Worm (Caenorhabditis elegans) whole organism, late embryonic: ENCODE results near the gene C17B7.15.
"Not testable (repeated sequence)": the region's sequence is repeated elsewhere in the genome, so short reads cannot be mapped to it uniquely, and the experiment has no call there.

ENCODE experiments used
- C08G9.2 ChIP-seq: sonication (generic microtip); optimal IDR thresholded peaks from 2 replicates; lab custom pipeline; 2016; ENCODE audit warnings: mild to moderate bottlenecking, missing genetic modification characterization, moderate library complexity, missing compliant biosample characterization
- F13H6.1 ChIP-seq: sonication (generic microtip); optimal IDR thresholded peaks from 2 replicates; lab custom pipeline; 2016; ENCODE audit warnings: missing genetic modification characterization, missing compliant biosample characterization
- K02D7.2 ChIP-seq: sonication (generic microtip); optimal IDR thresholded peaks from 2 replicates; lab custom pipeline; 2017; ENCODE audit warnings: mild to moderate bottlenecking, missing genetic modification characterization, missing compliant biosample characterization
- Y22D7AL.16 ChIP-seq: sonication (generic microtip); optimal IDR thresholded peaks from 2 replicates; lab custom pipeline; 2016; ENCODE audit warnings: missing genetic modification characterization, missing compliant biosample characterization
- ahr-1 ChIP-seq: sonication (generic microtip); optimal IDR thresholded peaks from 2 replicates; lab custom pipeline; 2016; ENCODE audit warnings: missing genetic modification characterization, missing compliant biosample characterization
- ama-1 ChIP-seq: fragments of 150-350 bp; optimal IDR thresholded peaks from 2 replicates; lab custom pipeline; 2014
- ceh-19 ChIP-seq: fragments of 200-800 bp; sonication (Bioruptor generic); optimal IDR thresholded peaks from 2 replicates; lab custom pipeline; 2018; ENCODE audit warnings: mild to moderate bottlenecking, missing genetic modification characterization, missing compliant biosample characterization
- ceh-30 ChIP-seq: fragments of 150-350 bp; optimal IDR thresholded peaks from 2 replicates; lab custom pipeline; 2014; ENCODE audit warnings: missing biosample characterization, missing genetic modification characterization
- ceh-45 ChIP-seq: fragments of 200-800 bp; sonication (Bioruptor generic); IDR thresholded peaks from 2 replicates; pipeline ENCODE4 v1.3.6; 2022; ENCODE audit warnings: missing genetic modification reagents, missing genetic modification characterization, missing compliant biosample characterization
- ceh-48 ChIP-seq: sonication (generic microtip); optimal IDR thresholded peaks from 2 replicates; lab custom pipeline; 2016; ENCODE audit warnings: missing genetic modification characterization, inconsistent platforms, missing compliant biosample characterization
- ceh-6 ChIP-seq: fragments of 200-800 bp; sonication (Bioruptor generic); optimal IDR thresholded peaks from 2 replicates; lab custom pipeline; 2018; ENCODE audit warnings: mild to moderate bottlenecking, missing genetic modification characterization, missing compliant biosample characterization
- che-1 ChIP-seq: sonication (generic microtip); optimal IDR thresholded peaks from 2 replicates; lab custom pipeline; 2016; ENCODE audit warnings: mild to moderate bottlenecking, missing genetic modification characterization, missing compliant biosample characterization
- dmd-4 ChIP-seq: sonication (generic microtip); optimal IDR thresholded peaks from 2 replicates; lab custom pipeline; 2016; ENCODE audit warnings: borderline replicate concordance, missing genetic modification characterization, missing compliant biosample characterization
- dve-1 ChIP-seq: sonication (generic microtip); optimal IDR thresholded peaks from 2 replicates; lab custom pipeline; 2017; ENCODE audit warnings: antibody characterized with exemption, mild to moderate bottlenecking, missing genetic modification characterization, missing compliant biosample characterization
- eyg-1 ChIP-seq: sonication (generic microtip); optimal IDR thresholded peaks from 2 replicates; lab custom pipeline; 2016; ENCODE audit warnings: missing genotype, missing genetic modification characterization, missing compliant biosample characterization
- fax-1 ChIP-seq: sonication (generic microtip); optimal IDR thresholded peaks from 2 replicates; lab custom pipeline; 2016; ENCODE audit warnings: missing genotype, missing genetic modification characterization, missing compliant biosample characterization
- fkh-10 ChIP-seq: fragments of 150-350 bp; optimal IDR thresholded peaks from 2 replicates; lab custom pipeline; 2014; ENCODE audit warnings: missing biosample characterization, missing genetic modification reagents, missing genetic modification characterization
- fkh-6 ChIP-seq: sonication (generic microtip); optimal IDR thresholded peaks from 2 replicates; lab custom pipeline; 2016; ENCODE audit warnings: missing genetic modification characterization, missing compliant biosample characterization
- hlh-13 ChIP-seq: fragments of 200-800 bp; sonication (Bioruptor generic); optimal IDR thresholded peaks from 2 replicates; lab custom pipeline; 2018; ENCODE audit warnings: mild to moderate bottlenecking, missing genetic modification characterization, missing compliant biosample characterization
- lim-6 ChIP-seq: sonication (generic microtip); optimal IDR thresholded peaks from 2 replicates; lab custom pipeline; 2016; ENCODE audit warnings: missing genetic modification characterization, missing compliant biosample characterization
- lin-11 ChIP-seq: fragments of 200-800 bp; sonication (Bioruptor generic); optimal IDR thresholded peaks from 2 replicates; lab custom pipeline; 2018; ENCODE audit warnings: mild to moderate bottlenecking, missing genetic modification characterization, missing compliant biosample characterization
- madf-2 ChIP-seq: sonication (generic microtip); optimal IDR thresholded peaks from 2 replicates; lab custom pipeline; 2017; ENCODE audit warnings: missing genetic modification characterization, missing compliant biosample characterization
- mec-3 ChIP-seq: sonication (generic microtip); optimal IDR thresholded peaks from 2 replicates; lab custom pipeline; 2016; ENCODE audit warnings: borderline replicate concordance, missing genetic modification characterization, missing compliant biosample characterization
- nhr-11 ChIP-seq: fragments of 150-350 bp; optimal IDR thresholded peaks from 2 replicates; lab custom pipeline; 2014; ENCODE audit warnings: missing biosample characterization, missing genetic modification characterization
- odd-2 ChIP-seq: sonication (generic microtip); optimal IDR thresholded peaks from 2 replicates; lab custom pipeline; 2017; ENCODE audit warnings: antibody characterized with exemption, mild to moderate bottlenecking, missing genetic modification characterization, missing compliant biosample characterization
- pag-3 ChIP-seq: sonication (generic microtip); optimal IDR thresholded peaks from 2 replicates; lab custom pipeline; 2016; ENCODE audit warnings: missing compliant biosample characterization, missing genetic modification characterization, borderline replicate concordance
- pat-9 ChIP-seq: fragments of 200-800 bp; sonication (Bioruptor generic); optimal IDR thresholded peaks from 2 replicates; lab custom pipeline; 2018; ENCODE audit warnings: mild to moderate bottlenecking, missing genetic modification characterization, moderate library complexity, missing compliant biosample characterization
- pha-4 ChIP-seq: fragments of 150-350 bp; optimal IDR thresholded peaks from 2 replicates; lab custom pipeline; 2018; ENCODE audit warnings: missing biosample characterization, missing genetic modification reagents, missing genetic modification characterization
- pqm-1 ChIP-seq: sonication (generic microtip); optimal IDR thresholded peaks from 2 replicates; lab custom pipeline; 2016; ENCODE audit warnings: missing genetic modification characterization, missing compliant biosample characterization
- pros-1 ChIP-seq: fragments of 150-350 bp; optimal IDR thresholded peaks from 2 replicates; lab custom pipeline; 2014; ENCODE audit warnings: missing biosample characterization, missing genetic modification reagents, missing genetic modification characterization
- sdc-2 ChIP-seq: sonication (generic microtip); optimal IDR thresholded peaks from 2 replicates; lab custom pipeline; 2016; ENCODE audit warnings: missing genotype, missing genetic modification characterization, missing compliant biosample characterization
- sox-2 ChIP-seq: fragments of 200-800 bp; sonication (Bioruptor generic); IDR thresholded peaks from 2 replicates; pipeline ENCODE4 v1.3.6; 2022; ENCODE audit warnings: missing genetic modification reagents, missing genetic modification characterization, missing compliant biosample characterization
- syd-9 ChIP-seq: sonication (generic microtip); optimal IDR thresholded peaks from 2 replicates; lab custom pipeline; 2016; ENCODE audit warnings: mild to moderate bottlenecking, missing genetic modification characterization, moderate library complexity, missing compliant biosample characterization
- tbx-7 ChIP-seq: sonication (generic microtip); optimal IDR thresholded peaks from 2 replicates; lab custom pipeline; 2016; ENCODE audit warnings: missing genotype, missing genetic modification characterization, missing compliant biosample characterization
- ttx-3 ChIP-seq: sonication (generic microtip); optimal IDR thresholded peaks from 2 replicates; lab custom pipeline; 2016; ENCODE audit warnings: missing genetic modification reagents, missing genetic modification characterization, missing compliant biosample characterization
- unc-3 ChIP-seq, 2 experiments: fragments of 200-800 bp in 1 of 2; sonication (Bioruptor generic) in 1 of 2; sonication (generic microtip) in 1 of 2; conservative IDR thresholded peaks in 1 of 2; optimal IDR thresholded peaks in 1 of 2; 2 replicates each; pipeline versions ENCODE4 v1.3.6 to Lab custom; 2016 to 2022; ENCODE audit warnings: missing compliant biosample characterization in 2 of 2, missing genetic modification characterization in 2 of 2, missing genetic modification reagents in 1 of 2

C17B7.15 gene

ce11 chrV:3362475-3362874 is 12.5 kb downstream of the C17B7.15 start, which contains the start of gene C04E12.4:
Gene C04E12.4 (plus strand): TSS chrV:3362775.
- TF ChIP-seq sdc-2 (tag; lab: Kevin White, UChicago) (no peak), odd-2 (tag; lab: Kevin White, UChicago) (no peak), ceh-19 (GFP tag; lab: Kevin White, UChicago) (no peak), tbx-7 (tag; lab: Kevin White, UChicago) (no peak), ceh-6 (GFP tag; lab: Kevin White, UChicago) (no peak), dmd-4 (tag; lab: Kevin White, UChicago) (no peak), pag-3 (tag; lab: Kevin White, UChicago) (no peak), ttx-3 (tag; lab: Kevin White, UChicago) (no peak), F13H6.1 (tag; lab: Kevin White, UChicago) (no peak), che-1 (tag; lab: Kevin White, UChicago) (no peak), sox-2 (GFP tag; lab: Robert Waterston, UW) (no peak), ceh-30 (tag; lab: Kevin White, UChicago) (no peak)

- TF ChIP-seq madf-2, eyg-1, Y22D7AL.16 (tag; lab: Kevin White, UChicago): not testable (repeated sequence)
- TF ChIP-seq, all 69 proteins: peak for 0; not testable (repeated sequence) for 69
Observed at ce11 chrV:3367773-3368172, 17.8 kb downstream of the C17B7.15 start, which contains the start of gene C04E12.2. Gene C04E12.2 (plus strand): TSS chrV:3368073.

ce11 chrV:3372673-3373072 is 22.7 kb downstream of the C17B7.15 start, which contains the start of gene srx-121:
Gene srx-121 (minus strand): TSS chrV:3372773.
- no peak for TF ChIP-seq hlh-13
- TF ChIP-seq ceh-48 = no peak
- no peak for TF ChIP-seq fkh-6 (tag; lab: Kevin White, UChicago)
- TF ChIP-seq ceh-45 (GFP tag; lab: Robert Waterston, UW) = no peak
- no peak for TF ChIP-seq che-1 (tag; lab: Kevin White, UChicago)
- TF ChIP-seq ttx-3 (tag; lab: Kevin White, UChicago) = no peak
- no peak for TF ChIP-seq lim-6 (tag; lab: Kevin White, UChicago)
- TF ChIP-seq, all 69 proteins: peak for 0

- TF ChIP-seq dve-1 (tag; lab: Kevin White, UChicago) (no peak), ahr-1 (tag; lab: Kevin White, UChicago) (no peak), fax-1 (no peak), lin-11 (tag; lab: Kevin White, UChicago) (no peak), C08G9.2 (tag; lab: Kevin White, UChicago) (no peak), pros-1 (no peak), mec-3 (no peak), pha-4 (tag; lab: Kevin White, UChicago) (no peak), pqm-1 (tag; lab: Kevin White, UChicago) (no peak), syd-9 (tag; lab: Kevin White, UChicago) (no peak), nhr-11 (tag; lab: Kevin White, UChicago) (no peak), K02D7.2 (tag; lab: Kevin White, UChicago) (no peak), unc-3 (GFP tag; conservative IDR thresholded peaks at IDR 0.05; lab: Robert Waterston, UW) (no peak), unc-3 (tag; optimal IDR thresholded peaks at IDR 0.05; lab: Kevin White, UChicago) (no peak), eyg-1 (tag; lab: Kevin White, UChicago) (no peak), ama-1 (lab: Kevin White, UChicago) (no peak), F13H6.1 (tag; lab: Kevin White, UChicago) (no peak), ceh-6 (GFP tag; lab: Kevin White, UChicago) (no peak), pag-3 (tag; lab: Kevin White, UChicago) (no peak), fkh-10 (GFP tag; lab: Kevin White, UChicago) (no peak), pat-9 (no peak)
- TF ChIP-seq, all 69 proteins: peak for 0
Observed at ce11 chrV:3376973-3377372, 27.0 kb downstream of the C17B7.15 start, which contains the start of gene srbc-2. Gene srbc-2 (minus strand): TSS chrV:3377073.
